Fruit fly (Drosophila melanogaster) whole organism, embryonic: ENCODE data around the gene vito.

ENCODE experiments used
- Adf1 ChIP-seq: fragments of 200-800 bp; sonication (Bioruptor generic); IDR thresholded peaks from 2 replicates; pipeline ENCODE4 v1.3.6; 2022; ENCODE audit warnings: missing biosample characterization, missing genetic modification characterization
- Awh ChIP-seq: fragments of 200-800 bp; sonication (Bioruptor generic); IDR thresholded peaks from 2 replicates; pipeline ENCODE4, ENCODE4 v1.3.6; 2022; ENCODE audit warnings: missing biosample characterization, missing genetic modification characterization
- CG1024 ChIP-seq: fragments of 200-800 bp; sonication (Bioruptor generic); IDR thresholded peaks from 2 replicates; pipeline ENCODE4 v1.3.6; 2022; ENCODE audit warnings: missing biosample characterization, missing genetic modification characterization
- CG10321 ChIP-seq: fragments of 200-800 bp; sonication (Bioruptor generic); IDR thresholded peaks from 2 replicates; pipeline ENCODE4 v1.3.6; 2022; ENCODE audit warnings: missing biosample characterization, missing genetic modification characterization
- CG10366 ChIP-seq: fragments of 200-800 bp; sonication (Bioruptor generic); IDR thresholded peaks from 2 replicates; pipeline ENCODE4 v1.3.6; 2022; ENCODE audit warnings: missing biosample characterization, missing genetic modification characterization
- CG11247 ChIP-seq: fragments of 200-800 bp; sonication (Bioruptor generic); IDR thresholded peaks from 2 replicates; pipeline ENCODE4 v1.3.6; 2022; ENCODE audit warnings: missing biosample characterization, missing genetic modification characterization
- CG11560 ChIP-seq: fragments of 200-800 bp; sonication (Bioruptor generic); IDR thresholded peaks from 3 replicates; pipeline ENCODE4 v1.3.6; 2022; ENCODE audit warnings: missing biosample characterization, missing genetic modification characterization
- CG12942 ChIP-seq: fragments of 200-800 bp; sonication (Bioruptor generic); optimal IDR thresholded peaks from 3 replicates; lab custom pipeline; 2016; ENCODE audit warnings: missing biosample characterization, missing genetic modification characterization
- CG15514 ChIP-seq: fragments of 200-800 bp; sonication (Bioruptor generic); optimal IDR thresholded peaks from 3 replicates; lab custom pipeline; 2017; ENCODE audit warnings: missing biosample characterization, missing genetic modification characterization, mild to moderate bottlenecking, moderate library complexity, missing genetic modification reagents
- CG16779 ChIP-seq: fragments of 200-800 bp; sonication (Bioruptor generic); IDR thresholded peaks from 2 replicates; pipeline ENCODE4 v1.3.6; 2022; ENCODE audit warnings: missing biosample characterization, missing genetic modification characterization
- CG16813 ChIP-seq: fragments of 200-800 bp; sonication (Bioruptor generic); IDR thresholded peaks from 3 replicates; pipeline ENCODE4 v1.3.6; 2022; ENCODE audit warnings: missing biosample characterization, missing genetic modification characterization; ENCODE audit not compliant: partially characterized antibody
- CG17328 ChIP-seq: fragments of 200-800 bp; sonication (Bioruptor generic); IDR thresholded peaks from 2 replicates; pipeline ENCODE4 v1.3.6; 2022; ENCODE audit warnings: missing biosample characterization, missing genetic modification characterization
- CG18764 ChIP-seq: fragments of 200-800 bp; sonication (Bioruptor generic); optimal IDR thresholded peaks from 3 replicates; lab custom pipeline; 2016; ENCODE audit warnings: missing biosample characterization, missing genetic modification characterization
- CG30403 ChIP-seq: fragments of 200-800 bp; sonication (Bioruptor generic); optimal IDR thresholded peaks from 3 replicates; lab custom pipeline; 2016; ENCODE audit warnings: missing biosample characterization, missing genetic modification characterization
- CG3065 ChIP-seq: fragments of 200-800 bp; sonication (Bioruptor generic); optimal IDR thresholded peaks from 2 replicates; lab custom pipeline; 2016; ENCODE audit warnings: missing biosample characterization, missing genetic modification characterization
- CG31224 ChIP-seq: fragments of 200-800 bp; sonication (Bioruptor generic); IDR thresholded peaks from 2 replicates; pipeline ENCODE4 v1.3.6; 2022; ENCODE audit warnings: missing biosample characterization, missing genetic modification characterization
- CG31365 ChIP-seq: fragments of 200-800 bp; sonication (Bioruptor generic); optimal IDR thresholded peaks from 2 replicates; lab custom pipeline; 2018; ENCODE audit warnings: missing biosample characterization, mild to moderate bottlenecking, missing genetic modification characterization
- CG34224 ChIP-seq: fragments of 200-800 bp; sonication (Bioruptor generic); IDR thresholded peaks from 3 replicates; pipeline ENCODE4 v1.3.6; 2022; ENCODE audit warnings: missing biosample characterization, missing genetic modification characterization; ENCODE audit not compliant: partially characterized antibody
- CG5245 ChIP-seq: fragments of 200-800 bp; sonication (Bioruptor generic); optimal IDR thresholded peaks from 3 replicates; lab custom pipeline; 2016; ENCODE audit warnings: missing biosample characterization, missing genetic modification characterization
- CG6272 ChIP-seq: fragments of 200-800 bp; sonication (Bioruptor generic); IDR thresholded peaks from 2 replicates; pipeline ENCODE4 v1.3.6; 2022; ENCODE audit warnings: missing biosample characterization, missing genetic modification characterization
- CG7963 ChIP-seq: fragments of 200-800 bp; sonication (Bioruptor generic); IDR thresholded peaks from 3 replicates; pipeline ENCODE4 v1.3.6; 2022; ENCODE audit warnings: missing biosample characterization, missing genetic modification characterization; ENCODE audit not compliant: partially characterized antibody
- CG9437 ChIP-seq: fragments of 200-800 bp; sonication (Bioruptor generic); optimal IDR thresholded peaks from 2 replicates; lab custom pipeline; 2018; ENCODE audit warnings: missing biosample characterization, mild to moderate bottlenecking, missing genetic modification characterization
- CG9876 ChIP-seq: fragments of 200-800 bp; sonication (Bioruptor generic); optimal IDR thresholded peaks from 2 replicates; lab custom pipeline; 2016; ENCODE audit warnings: missing biosample characterization, missing genetic modification characterization
- CrebB ChIP-seq: fragments of 200-800 bp; sonication (Bioruptor generic); optimal IDR thresholded peaks from 3 replicates; lab custom pipeline; 2018; ENCODE audit warnings: missing biosample characterization, mild to moderate bottlenecking, missing genetic modification characterization
- Gug ChIP-seq: fragments of 200-800 bp; sonication (Bioruptor generic); IDR thresholded peaks from 4 replicates; pipeline ENCODE4 v1.3.6; 2022; ENCODE audit warnings: missing biosample characterization, missing genetic modification characterization
- HLH3B ChIP-seq: fragments of 200-800 bp; sonication (Bioruptor generic); IDR thresholded peaks from 2 replicates; pipeline ENCODE4 v1.3.6; 2022; ENCODE audit warnings: missing biosample characterization, missing genetic modification characterization
- Hmr ChIP-seq: fragments of 200-800 bp; sonication (Bioruptor generic); optimal IDR thresholded peaks from 3 replicates; lab custom pipeline; 2017; ENCODE audit warnings: mild to moderate bottlenecking, missing biosample characterization, missing genetic modification reagents, missing genetic modification characterization
- Jarid2 ChIP-seq: fragments of 200-800 bp; sonication (Bioruptor generic); optimal IDR thresholded peaks from 3 replicates; lab custom pipeline; 2017; ENCODE audit warnings: mild to moderate bottlenecking, missing biosample characterization, missing genetic modification reagents, missing genetic modification characterization
- Mes4 ChIP-seq: fragments of 200-800 bp; sonication (Bioruptor generic); optimal IDR thresholded peaks from 2 replicates; lab custom pipeline; 2016; ENCODE audit warnings: missing biosample characterization, missing genetic modification characterization
- NFAT ChIP-seq: fragments of 200-800 bp; sonication (Bioruptor generic); IDR thresholded peaks from 2 replicates; pipeline ENCODE4 v1.3.6; 2022; ENCODE audit warnings: missing biosample characterization, missing genetic modification characterization
- NK7.1 ChIP-seq: fragments of 200-800 bp; sonication (Bioruptor generic); optimal IDR thresholded peaks from 3 replicates; lab custom pipeline; 2016; ENCODE audit warnings: missing biosample characterization, missing genetic modification characterization
- Neu2 ChIP-seq: fragments of 200-800 bp; sonication (Bioruptor generic); optimal IDR thresholded peaks from 3 replicates; lab custom pipeline; 2016; ENCODE audit warnings: missing biosample characterization, missing genetic modification characterization, borderline replicate concordance
- Nf-YB ChIP-seq: fragments of 200-800 bp; sonication (Bioruptor generic); optimal IDR thresholded peaks from 3 replicates; lab custom pipeline; 2019; ENCODE audit warnings: missing biosample characterization, mild to moderate bottlenecking, missing genetic modification characterization, moderate library complexity
- Oaz ChIP-seq: fragments of 200-800 bp; sonication (Bioruptor generic); IDR thresholded peaks from 2 replicates; pipeline ENCODE4 v1.3.6; 2022; ENCODE audit warnings: missing biosample characterization, missing genetic modification characterization
- Ptx1 ChIP-seq: fragments of 200-800 bp; sonication (Bioruptor generic); IDR thresholded peaks from 2 replicates; pipeline ENCODE4 v1.3.6; 2022; ENCODE audit warnings: missing biosample characterization, missing genetic modification characterization
- Ssrp ChIP-seq: fragments of 200-800 bp; sonication (Bioruptor generic); optimal IDR thresholded peaks from 2 replicates; lab custom pipeline; 2018; ENCODE audit warnings: missing biosample characterization, mild to moderate bottlenecking, missing genetic modification characterization, moderate library complexity
- Xbp1 ChIP-seq: fragments of 200-800 bp; sonication (Bioruptor generic); optimal IDR thresholded peaks from 3 replicates; lab custom pipeline; 2016; ENCODE audit warnings: missing biosample characterization, mild to moderate bottlenecking, missing genetic modification characterization
- ab ChIP-seq: fragments of 200-800 bp; sonication (Bioruptor generic); optimal IDR thresholded peaks from 2 replicates; lab custom pipeline; 2016; ENCODE audit warnings: missing biosample characterization, missing genetic modification characterization
- dm ChIP-seq: fragments of 200-800 bp; sonication (Bioruptor generic); optimal IDR thresholded peaks from 3 replicates; lab custom pipeline; 2016; ENCODE audit warnings: missing biosample characterization, missing genetic modification characterization
- eyg ChIP-seq: fragments of 200-800 bp; sonication (Bioruptor generic); optimal IDR thresholded peaks from 3 replicates; lab custom pipeline; 2016; ENCODE audit warnings: missing biosample characterization, missing genetic modification characterization
- grau ChIP-seq: fragments of 200-800 bp; optimal IDR thresholded peaks from 3 replicates; lab custom pipeline; 2019; ENCODE audit warnings: missing biosample characterization, mild to moderate bottlenecking, missing genetic modification characterization, moderate library complexity
- kni ChIP-seq: fragments of 200-800 bp; sonication (Bioruptor generic); optimal IDR thresholded peaks from 3 replicates; lab custom pipeline; 2017; ENCODE audit warnings: mild to moderate bottlenecking, missing biosample characterization, missing genetic modification reagents, missing genetic modification characterization
- nmo ChIP-seq: fragments of 200-800 bp; sonication (Bioruptor generic); optimal IDR thresholded peaks from 2 replicates; lab custom pipeline; 2018; ENCODE audit warnings: missing biosample characterization, mild to moderate bottlenecking, missing genetic modification characterization, moderate library complexity
- psq ChIP-seq: fragments of 200-800 bp; sonication (Bioruptor generic); optimal IDR thresholded peaks from 2 replicates; lab custom pipeline; 2017; ENCODE audit warnings: missing biosample characterization, missing genetic modification characterization
- pum ChIP-seq: fragments of 200-800 bp; sonication (Bioruptor generic); optimal IDR thresholded peaks from 2 replicates; lab custom pipeline; 2016; ENCODE audit warnings: missing biosample characterization, missing genetic modification characterization
- scrt ChIP-seq: fragments of 200-800 bp; sonication (Bioruptor generic); optimal IDR thresholded peaks from 2 replicates; lab custom pipeline; 2018; ENCODE audit warnings: missing biosample characterization, mild to moderate bottlenecking, missing genetic modification characterization, moderate library complexity
- sens ChIP-seq: fragments of 200-800 bp; sonication (Bioruptor generic); peaks from one replicate; lab custom pipeline; 2016; ENCODE audit warnings: missing biosample characterization, missing genetic modification characterization
- slou ChIP-seq: fragments of 200-800 bp; sonication (Bioruptor generic); optimal IDR thresholded peaks from 3 replicates; lab custom pipeline; 2016; ENCODE audit warnings: missing biosample characterization, missing genetic modification characterization
- slp2 ChIP-seq: fragments of 200-800 bp; sonication (Bioruptor generic); optimal IDR thresholded peaks from 2 replicates; lab custom pipeline; 2016; ENCODE audit warnings: missing biosample characterization, missing genetic modification characterization
- tna ChIP-seq: fragments of 200-800 bp; sonication (Bioruptor generic); IDR thresholded peaks from 2 replicates; pipeline ENCODE4 v1.3.6; 2022; ENCODE audit warnings: missing biosample characterization, missing genetic modification characterization; ENCODE audit not compliant: partially characterized antibody
- ttk ChIP-seq: fragments of 200-800 bp; sonication (Bioruptor generic); IDR thresholded peaks from 2 replicates; pipeline ENCODE4 v2.1.2; 2022; ENCODE audit warnings: missing biosample characterization, missing genetic modification characterization

vito gene

dm6 chr3L:5796493-5796998, 19.4 kb upstream of the vito start, which contains the start of gene Tektin-C (continued):
- TF ChIP-seq CG11247 (GFP tag; lab: Robert Waterston, UW) (0 out of 2 replicates have a peak, but pooled peaks have one; percentile 33), CG16779 (0 out of 2 replicates have a peak, but pooled peaks have one; percentile 6), kni (GFP tag; lab: Kevin White, UChicago) (no peak), CG10321 (no peak), Adf1 (GFP tag; lab: Robert Waterston, UW) (no peak), Jarid2 (GFP tag; lab: Kevin White, UChicago) (no peak), slou (no peak), eyg (GFP tag; lab: Kevin White, UChicago) (no peak), sens (peak; percentile 48), CrebB (tag; lab: Kevin White, UChicago) (no peak), Ptx1 (GFP tag; lab: Robert Waterston, UW) (0 out of 2 replicates have a peak, but pooled peaks have one; percentile 5), Ssrp (tag; lab: Kevin White, UChicago) (no peak), CG1024 (GFP tag; lab: Robert Waterston, UW) (no peak), CG9876 (GFP tag; lab: Kevin White, UChicago) (no peak), CG31365 (tag; lab: Kevin White, UChicago) (no peak), CG30403 (GFP tag; lab: Kevin White, UChicago) (no peak), Oaz (GFP tag; lab: Robert Waterston, UW) (no peak), CG18764 (no peak), CG12942 (GFP tag; lab: Kevin White, UChicago) (no peak), pum (GFP tag; lab: Kevin White, UChicago) (no peak), CG17328 (GFP tag; lab: Robert Waterston, UW) (peak; percentile 62), NK7.1 (no peak), psq (no peak), CG6272 (no peak), Mes4 (GFP tag; lab: Kevin White, UChicago) (no peak), dm (GFP tag; lab: Kevin White, UChicago) (no peak), CG9437 (GFP tag; lab: Kevin White, UChicago) (no peak), tna (no peak), Neu2 (GFP tag; lab: Kevin White, UChicago) (no peak), CG7963 (no peak), CG3065 (GFP tag; lab: Kevin White, UChicago) (no peak), HLH3B (GFP tag; lab: Robert Waterston, UW) (no peak), ttk (GFP tag; lab: Robert Waterston, UW) (no peak), nmo (GFP tag; lab: Kevin White, UChicago) (peak; percentile 11), Awh (no peak), CG16813 (no peak), NFAT (GFP tag; lab: Robert Waterston, UW) (no peak), grau (tag; lab: Kevin White, UChicago) (no peak), ab (GFP tag; lab: Kevin White, UChicago) (no peak), slp2 (no peak), CG11560 (tag; lab: Robert Waterston, UW) (0 out of 3 replicates have a peak, but pooled peaks have one; percentile 23), CG5245 (GFP tag; lab: Kevin White, UChicago) (no peak), CG31224 (no peak), Xbp1 (GFP tag; lab: Kevin White, UChicago) (peak; percentile 9), CG34224 (GFP tag; lab: Robert Waterston, UW) (no peak), CG10366 (GFP tag; lab: Robert Waterston, UW) (peak; percentile 17; the same call in 1 of the 2 replicates), scrt (GFP tag; lab: Kevin White, UChicago) (no peak), CG15514 (GFP tag; lab: Kevin White, UChicago) (no peak), Nf-YB (GFP tag; lab: Kevin White, UChicago) (no peak), Hmr (no peak), Gug (GFP tag; lab: Robert Waterston, UW) (0 out of 4 replicates have a peak, but pooled peaks have one; percentile 26)
